Fruit fly (Drosophila melanogaster): Measurements from ENCODE around the gene CG31249.

Gene CG31249

dm6 chr3R:17706971-17707406 lies 20.1 kb upstream of the CG31249 start:
- TF ChIP-seq CG8319 (GFP tag; optimal IDR thresholded peaks at IDR 0.05) (no peak), CG15336 (GFP tag; IDR thresholded peaks at IDR 0.05) (no peak), spab (GFP tag; optimal IDR thresholded peaks at IDR 0.05) (no peak), eg (GFP tag; IDR thresholded peaks at IDR 0.05) (no peak), Sox15 (GFP tag; optimal IDR thresholded peaks at IDR 0.05) (no peak), fkh (GFP tag; optimal IDR thresholded peaks at IDR 0.05) (peak; percentile 30), pdm3 (GFP tag; optimal IDR thresholded peaks at IDR 0.05) (no peak), OdsH (GFP tag; optimal IDR thresholded peaks at IDR 0.05) (no peak), CG6854 (GFP tag; optimal IDR thresholded peaks at IDR 0.05) (no peak), CG32006 (GFP tag; optimal IDR thresholded peaks at IDR 0.05) (no peak), CG6163 (GFP tag; IDR thresholded peaks at IDR 0.05) (peak; percentile 28; the same call in 1 of the 3 replicates), CG6276 (GFP tag; optimal IDR thresholded peaks at IDR 0.05) (no peak), vri (GFP tag; optimal IDR thresholded peaks at IDR 0.05) (no peak), CG3919 (GFP tag; optimal IDR thresholded peaks at IDR 0.05) (no peak)

DNA sequence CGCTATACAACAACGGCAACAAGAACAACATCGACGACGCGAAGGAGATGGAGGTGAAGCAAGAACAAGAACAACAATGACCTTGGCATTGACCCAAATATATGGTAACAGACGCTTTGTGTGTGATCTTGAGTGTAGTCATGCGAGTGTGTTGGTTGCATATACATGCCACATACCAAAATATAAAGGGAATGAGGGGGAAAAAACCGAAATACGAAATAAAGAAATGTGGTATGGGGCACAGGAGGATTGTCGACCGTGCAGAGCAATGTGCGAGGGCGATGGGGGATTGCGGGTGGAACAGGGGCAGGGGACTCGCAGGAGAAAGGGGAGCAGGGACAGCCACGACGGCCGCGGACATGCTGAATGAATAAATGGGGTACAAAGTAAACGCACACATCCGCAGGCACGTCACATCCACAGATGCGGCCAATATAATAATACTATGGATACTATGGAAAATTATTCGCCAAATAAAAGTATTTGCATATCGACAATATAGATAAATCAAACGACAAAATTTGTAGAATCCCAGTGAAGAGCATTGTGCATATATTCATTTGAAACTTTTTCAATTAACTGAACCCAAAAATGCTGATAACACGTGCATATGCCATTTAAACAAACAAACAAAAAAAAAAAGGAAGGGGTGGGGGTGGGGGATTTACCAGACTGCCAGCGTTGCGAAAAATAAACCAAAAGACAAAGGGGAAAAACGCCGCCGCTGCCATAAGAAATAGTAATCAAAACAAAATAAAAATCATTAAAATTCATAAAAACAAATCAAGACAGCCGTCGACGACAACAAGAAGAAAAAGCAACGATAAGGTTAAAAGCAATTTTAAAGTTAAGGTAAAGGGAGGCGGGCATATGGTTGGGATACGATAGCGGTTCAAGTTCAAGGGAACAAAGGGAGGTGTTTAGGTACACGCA lies 19.3 kb upstream of the CG31249 start:
- TF ChIP-seq CG9139 (GFP tag; optimal IDR thresholded peaks at IDR 0.05) (peak; percentile 6), acj6 (GFP tag; optimal IDR thresholded peaks at IDR 0.05) (peak; percentile 25), Sox14 (GFP tag; optimal IDR thresholded peaks at IDR 0.05) (peak; percentile 16), spab (GFP tag; optimal IDR thresholded peaks at IDR 0.05) (peak; percentile 18), CG8632 (GFP tag; optimal IDR thresholded peaks at IDR 0.05) (no peak), Blimp-1 (GFP tag; optimal IDR thresholded peaks at IDR 0.05) (peak; percentile 32), CG16779 (tag; optimal IDR thresholded peaks at IDR 0.05) (peak; percentile 40), CG6792 (GFP tag; optimal IDR thresholded peaks at IDR 0.05) (no peak), Hr38 (GFP tag; optimal IDR thresholded peaks at IDR 0.05) (no peak), CG11762 (GFP tag; optimal IDR thresholded peaks at IDR 0.05; ENCODE audit: insufficient read depth) (no peak), Sox15 (GFP tag; optimal IDR thresholded peaks at IDR 0.05) (no peak), dsx (GFP tag; optimal IDR thresholded peaks at IDR 0.05; ENCODE audit: poor library complexity, severe bottlenecking) (peak; percentile 17), cyc (GFP tag; optimal IDR thresholded peaks at IDR 0.05) (no peak), Sox102F (GFP tag; optimal IDR thresholded peaks at IDR 0.05) (no peak), CG6808 (GFP tag; optimal IDR thresholded peaks at IDR 0.05) (peak; percentile 8), svp (GFP tag) (peak; percentile 86), eg (GFP tag; IDR thresholded peaks at IDR 0.05) (no peak), Eip78C (GFP tag) (peak; percentile 73), CG1621 (tag; optimal IDR thresholded peaks at IDR 0.05) (no peak), CG10669 (GFP tag; optimal IDR thresholded peaks at IDR 0.05) (peak; percentile 35), CG34406 (GFP tag; optimal IDR thresholded peaks at IDR 0.05) (peak; percentile 24), CG32006 (GFP tag; optimal IDR thresholded peaks at IDR 0.05) (peak; percentile 14), CG11294 (GFP tag; IDR thresholded peaks at IDR 0.05) (no peak), net (GFP tag; optimal IDR thresholded peaks at IDR 0.05) (no peak), CG6276 (GFP tag; optimal IDR thresholded peaks at IDR 0.05) (no peak), fkh (GFP tag; optimal IDR thresholded peaks at IDR 0.05) (peak; percentile 5), fd85E (GFP tag; optimal IDR thresholded peaks at IDR 0.05) (no peak), vri (GFP tag; optimal IDR thresholded peaks at IDR 0.05) (peak; percentile 23), fd59A (GFP tag; optimal IDR thresholded peaks at IDR 0.05) (peak; percentile 11), Ets21C (GFP tag; optimal IDR thresholded peaks at IDR 0.05) (no peak), CG3919 (GFP tag; optimal IDR thresholded peaks at IDR 0.05) (no peak), CG15336 (GFP tag; IDR thresholded peaks at IDR 0.05) (no peak), Eip75B (GFP tag; optimal IDR thresholded peaks at IDR 0.05) (peak; percentile 66), Lpt (GFP tag; optimal IDR thresholded peaks at IDR 0.05) (no peak), ss (GFP tag; optimal IDR thresholded peaks at IDR 0.05) (peak; percentile 38 to 62), pdm3 (GFP tag; optimal IDR thresholded peaks at IDR 0.05) (no peak)
